Worm (Caenorhabditis elegans): ENCODE results near the gene K11C4.1.

DNA sequence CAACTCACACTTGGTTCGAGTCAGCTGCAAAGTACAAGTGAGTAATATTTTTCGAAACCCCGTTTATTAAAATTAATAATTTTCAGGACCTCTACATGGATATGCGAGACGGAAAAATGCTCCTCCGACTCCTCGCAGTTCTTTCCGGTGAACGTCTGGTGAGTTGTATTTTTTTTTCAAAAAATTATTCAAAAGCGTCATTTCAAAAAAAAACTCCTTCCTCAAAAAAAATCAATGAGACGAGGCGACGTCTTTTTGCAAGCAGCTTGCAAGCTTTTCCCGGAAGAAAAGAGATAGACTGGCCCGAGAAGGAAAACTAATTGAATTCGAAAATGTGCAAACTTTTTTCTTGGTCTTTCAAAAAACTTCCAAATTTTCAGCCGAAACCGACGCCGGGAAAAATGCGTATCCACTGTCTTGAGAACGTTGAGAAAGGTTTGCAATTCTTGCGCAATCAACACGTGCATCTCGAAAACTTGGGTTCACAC, 14.3 kb upstream of the K11C4.1 start:
- TF ChIP-seq C08G9.2 (tag; optimal IDR thresholded peaks at IDR 0.05) = no peak
- no peak for TF ChIP-seq eyg-1 (tag; optimal IDR thresholded peaks at IDR 0.05)
- no peak for TF ChIP-seq lim-6 (tag; optimal IDR thresholded peaks at IDR 0.05)
- TF ChIP-seq nfya-1 (tag; optimal IDR thresholded peaks at IDR 0.05) = no peak

All from whole organism, late embryonic.